Fruit fly (Drosophila melanogaster) whole organism, embryonic: ENCODE results near the gene Art3.
A peak's percentile ranks its signal among the peaks of the same experiment; 100 is the strongest.

ENCODE experiments used
- ATbp ChIP-seq: fragments of 200-800 bp; sonication (Bioruptor generic); optimal IDR thresholded peaks from 2 replicates; lab custom pipeline; 2017; ENCODE audit warnings: missing biosample characterization, mild to moderate bottlenecking, missing genetic modification characterization, missing genetic modification reagents
- CG10274 ChIP-seq: fragments of 200-800 bp; sonication (Bioruptor generic); optimal IDR thresholded peaks from 3 replicates; lab custom pipeline; 2017; ENCODE audit warnings: missing biosample characterization, mild to moderate bottlenecking, missing genetic modification characterization
- CG11085 ChIP-seq: fragments of 200-800 bp; sonication (Bioruptor generic); IDR thresholded peaks from 2 replicates; pipeline ENCODE4 v1.3.6; 2022; ENCODE audit warnings: missing biosample characterization, missing genetic modification characterization
- CG13624 ChIP-seq: fragments of 200-800 bp; sonication (Bioruptor generic); optimal IDR thresholded peaks from 2 replicates; lab custom pipeline; 2016; ENCODE audit warnings: missing biosample characterization, missing genetic modification characterization
- CG14710 ChIP-seq: fragments of 200-800 bp; sonication (Bioruptor generic); optimal IDR thresholded peaks from 3 replicates; lab custom pipeline; 2019; ENCODE audit warnings: missing biosample characterization, mild to moderate bottlenecking, missing genetic modification characterization, moderate library complexity
- CG15696 ChIP-seq: fragments of 200-800 bp; sonication (Bioruptor generic); optimal IDR thresholded peaks from 2 replicates; lab custom pipeline; 2019; ENCODE audit warnings: missing biosample characterization, mild to moderate bottlenecking, missing genetic modification characterization, moderate library complexity
- CG1603 ChIP-seq: fragments of 200-800 bp; sonication (Bioruptor generic); optimal IDR thresholded peaks from 2 replicates; lab custom pipeline; 2019; ENCODE audit warnings: missing biosample characterization, mild to moderate bottlenecking, missing genetic modification characterization, moderate library complexity
- CG17361 ChIP-seq: fragments of 200-800 bp; sonication (Bioruptor generic); IDR thresholded peaks from 3 replicates; pipeline ENCODE4 v1.3.6; 2022; ENCODE audit warnings: missing biosample characterization, missing genetic modification characterization
- CG17912 ChIP-seq: fragments of 200-800 bp; sonication (Bioruptor generic); optimal IDR thresholded peaks from 2 replicates; lab custom pipeline; 2018; ENCODE audit warnings: missing biosample characterization, mild to moderate bottlenecking, missing genetic modification characterization
- CG32767 ChIP-seq: fragments of 200-800 bp; sonication (Bioruptor generic); IDR thresholded peaks from 2 replicates; pipeline ENCODE4 v1.3.6; 2022; ENCODE audit warnings: missing biosample characterization, missing genetic modification characterization
- CG3838 ChIP-seq: fragments of 200-800 bp; sonication (Bioruptor generic); optimal IDR thresholded peaks from 3 replicates; lab custom pipeline; 2016; ENCODE audit warnings: missing biosample characterization, missing genetic modification characterization
- CG3995 ChIP-seq: fragments of 200-800 bp; sonication (Bioruptor generic); optimal IDR thresholded peaks from 3 replicates; lab custom pipeline; 2016; ENCODE audit warnings: missing biosample characterization, missing genetic modification characterization
- CG43689 ChIP-seq: fragments of 200-800 bp; sonication (Bioruptor generic); IDR thresholded peaks from 2 replicates; pipeline ENCODE4 v1.3.6; 2022; ENCODE audit warnings: missing biosample characterization, missing genetic modification characterization
- CG4617 ChIP-seq: fragments of 200-800 bp; sonication (Bioruptor generic); optimal IDR thresholded peaks from 3 replicates; lab custom pipeline; 2016; ENCODE audit warnings: missing biosample characterization, missing genetic modification characterization, borderline replicate concordance
- CG4707 ChIP-seq: fragments of 200-800 bp; sonication (Bioruptor generic); optimal IDR thresholded peaks from 2 replicates; lab custom pipeline; 2018; ENCODE audit warnings: missing biosample characterization, mild to moderate bottlenecking, missing genetic modification characterization, moderate library complexity
- CG6272 ChIP-seq: fragments of 200-800 bp; sonication (Bioruptor generic); IDR thresholded peaks from 2 replicates; pipeline ENCODE4 v1.3.6; 2022; ENCODE audit warnings: missing biosample characterization, missing genetic modification characterization
- CG6765 ChIP-seq: fragments of 200-800 bp; sonication (Bioruptor generic); optimal IDR thresholded peaks from 3 replicates; lab custom pipeline; 2017; ENCODE audit warnings: missing biosample characterization, mild to moderate bottlenecking, missing genetic modification characterization
- CG7963 ChIP-seq: fragments of 200-800 bp; sonication (Bioruptor generic); IDR thresholded peaks from 3 replicates; pipeline ENCODE4 v1.3.6; 2022; ENCODE audit warnings: missing biosample characterization, missing genetic modification characterization; ENCODE audit not compliant: partially characterized antibody
- CG9215 ChIP-seq: fragments of 200-800 bp; sonication (Bioruptor generic); IDR thresholded peaks from 2 replicates; pipeline ENCODE4 v1.3.6; 2022; ENCODE audit warnings: missing biosample characterization, missing genetic modification characterization
- D19B ChIP-seq: fragments of 200-800 bp; sonication (Bioruptor generic); optimal IDR thresholded peaks from 2 replicates; lab custom pipeline; 2017; ENCODE audit warnings: missing biosample characterization, mild to moderate bottlenecking, missing genetic modification characterization
- Drgx ChIP-seq: fragments of 200-800 bp; sonication (Bioruptor generic); IDR thresholded peaks from 2 replicates; pipeline ENCODE4 v1.3.6; 2022; ENCODE audit warnings: missing biosample characterization, missing genetic modification characterization
- Hand ChIP-seq: fragments of 200-800 bp; sonication (Bioruptor generic); optimal IDR thresholded peaks from 2 replicates; lab custom pipeline; 2017; ENCODE audit warnings: mild to moderate bottlenecking, missing biosample characterization, missing genetic modification reagents, missing genetic modification characterization
- NC2β ChIP-seq: fragments of 200-800 bp; sonication (Bioruptor generic); optimal IDR thresholded peaks from 2 replicates; lab custom pipeline; 2016; ENCODE audit warnings: missing biosample characterization, missing genetic modification characterization
- Nf-YB ChIP-seq: fragments of 200-800 bp; sonication (Bioruptor generic); optimal IDR thresholded peaks from 3 replicates; lab custom pipeline; 2019; ENCODE audit warnings: missing biosample characterization, mild to moderate bottlenecking, missing genetic modification characterization, moderate library complexity
- Sry-δ ChIP-seq: fragments of 200-800 bp; sonication (Bioruptor generic); optimal IDR thresholded peaks from 2 replicates; lab custom pipeline; 2016; ENCODE audit warnings: missing biosample characterization, missing genetic modification characterization
- ac ChIP-seq: fragments of 200-800 bp; sonication (Bioruptor generic); optimal IDR thresholded peaks from 3 replicates; lab custom pipeline; 2017; ENCODE audit warnings: missing biosample characterization, mild to moderate bottlenecking, missing genetic modification characterization
- ase ChIP-seq: fragments of 200-800 bp; sonication (Bioruptor generic); IDR thresholded peaks from 3 replicates; pipeline ENCODE4 v1.3.6; 2022; ENCODE audit warnings: missing biosample characterization, missing genetic modification characterization
- ash1 ChIP-seq: fragments of 200-800 bp; sonication (Bioruptor generic); optimal IDR thresholded peaks from 2 replicates; lab custom pipeline; 2018; ENCODE audit warnings: missing biosample characterization, mild to moderate bottlenecking, missing genetic modification characterization
- bsh ChIP-seq, 2 experiments: fragments of 200-800 bp; sonication (Bioruptor generic); optimal IDR thresholded peaks; 2 replicates each; lab custom pipeline; 2017 to 2018; ENCODE audit warnings: mild to moderate bottlenecking in 2 of 2, missing biosample characterization in 2 of 2, missing genetic modification characterization in 2 of 2, moderate library complexity in 1 of 2
- cato ChIP-seq: fragments of 200-800 bp; sonication (Bioruptor generic); optimal IDR thresholded peaks from 2 replicates; lab custom pipeline; 2016; ENCODE audit warnings: missing biosample characterization, missing genetic modification characterization, borderline replicate concordance
- caup ChIP-seq: fragments of 200-800 bp; sonication (Bioruptor generic); optimal IDR thresholded peaks from 3 replicates; lab custom pipeline; 2017; ENCODE audit warnings: missing biosample characterization, mild to moderate bottlenecking, missing genetic modification characterization, moderate library complexity; ENCODE audit not compliant: severe bottlenecking
- cg ChIP-seq: fragments of 200-800 bp; sonication (Bioruptor generic); optimal IDR thresholded peaks from 3 replicates; lab custom pipeline; 2019; ENCODE audit warnings: missing biosample characterization, mild to moderate bottlenecking, missing genetic modification characterization, moderate library complexity
- crol ChIP-seq: fragments of 200-800 bp; sonication (Bioruptor generic); IDR thresholded peaks from 2 replicates; pipeline ENCODE4 v1.3.6; 2022; ENCODE audit warnings: missing biosample characterization, missing genetic modification characterization
- danr ChIP-seq: fragments of 200-800 bp; sonication (Bioruptor generic); IDR thresholded peaks from 2 replicates; pipeline ENCODE4 v1.3.6; 2022; ENCODE audit warnings: missing biosample characterization, missing genetic modification characterization
- dmrt99B ChIP-seq: fragments of 200-800 bp; sonication (Bioruptor generic); optimal IDR thresholded peaks from 2 replicates; lab custom pipeline; 2018; ENCODE audit warnings: missing biosample characterization, mild to moderate bottlenecking, missing genetic modification characterization, moderate library complexity
- ems ChIP-seq: fragments of 200-800 bp; sonication (Bioruptor generic); optimal IDR thresholded peaks from 3 replicates; lab custom pipeline; 2016; ENCODE audit warnings: missing biosample characterization, missing genetic modification characterization
- h ChIP-seq: fragments of >200 bp; optimal IDR thresholded peaks from 2 replicates; lab custom pipeline; 2017
- ham ChIP-seq: fragments of 200-800 bp; sonication (Bioruptor generic); IDR thresholded peaks from 2 replicates; pipeline ENCODE4 v1.3.6; 2022; ENCODE audit warnings: missing biosample characterization, missing genetic modification characterization
- jing ChIP-seq: fragments of 200-800 bp; sonication (Bioruptor generic); optimal IDR thresholded peaks from 2 replicates; lab custom pipeline; 2018; ENCODE audit warnings: missing biosample characterization, mild to moderate bottlenecking, missing genetic modification characterization
- kni ChIP-seq: fragments of 200-800 bp; sonication (Bioruptor generic); optimal IDR thresholded peaks from 3 replicates; lab custom pipeline; 2017; ENCODE audit warnings: mild to moderate bottlenecking, missing biosample characterization, missing genetic modification reagents, missing genetic modification characterization
- knrl ChIP-seq: fragments of 200-800 bp; sonication (Bioruptor generic); IDR thresholded peaks from 3 replicates; pipeline ENCODE4 v1.3.6; 2022; ENCODE audit warnings: missing biosample characterization, missing genetic modification characterization; ENCODE audit not compliant: partially characterized antibody
- lbe ChIP-seq: fragments of 200-800 bp; sonication (Bioruptor generic); optimal IDR thresholded peaks from 2 replicates; lab custom pipeline; 2016; ENCODE audit warnings: missing biosample characterization, mild to moderate bottlenecking, missing genetic modification characterization
- maf-S ChIP-seq: fragments of 200-800 bp; sonication (Bioruptor generic); optimal IDR thresholded peaks from 2 replicates; lab custom pipeline; 2016; ENCODE audit warnings: missing biosample characterization, missing genetic modification characterization
- pan ChIP-seq, 4 experiments: fragments of >200 bp in 3 of 4; fragments of 200-800 bp in 1 of 4; sonication (Bioruptor generic) in 1 of 4; optimal IDR thresholded peaks in 3 of 4; IDR thresholded peaks in 1 of 4; 2 replicates each; pipeline versions ENCODE4 v1.3.6 to Lab custom; 2017 to 2022; ENCODE audit warnings: missing biosample characterization in 2 of 4, missing genetic modification characterization in 2 of 4, mixed read lengths in 1 of 4
- row ChIP-seq: fragments of 200-800 bp; sonication (Bioruptor generic); IDR thresholded peaks from 3 replicates; pipeline ENCODE4 v1.3.6; 2022; ENCODE audit warnings: missing biosample characterization, missing genetic modification characterization
- sens-2 ChIP-seq: fragments of 200-800 bp; sonication (Bioruptor generic); IDR thresholded peaks from 2 replicates; pipeline ENCODE4 v1.3.6; 2022; ENCODE audit warnings: missing biosample characterization, missing genetic modification characterization
- slbo ChIP-seq: fragments of 200-800 bp; sonication (Bioruptor generic); IDR thresholded peaks from 2 replicates; pipeline ENCODE4 v1.3.6; 2022; ENCODE audit warnings: missing biosample characterization, missing genetic modification characterization

Gene Art3

DNA sequence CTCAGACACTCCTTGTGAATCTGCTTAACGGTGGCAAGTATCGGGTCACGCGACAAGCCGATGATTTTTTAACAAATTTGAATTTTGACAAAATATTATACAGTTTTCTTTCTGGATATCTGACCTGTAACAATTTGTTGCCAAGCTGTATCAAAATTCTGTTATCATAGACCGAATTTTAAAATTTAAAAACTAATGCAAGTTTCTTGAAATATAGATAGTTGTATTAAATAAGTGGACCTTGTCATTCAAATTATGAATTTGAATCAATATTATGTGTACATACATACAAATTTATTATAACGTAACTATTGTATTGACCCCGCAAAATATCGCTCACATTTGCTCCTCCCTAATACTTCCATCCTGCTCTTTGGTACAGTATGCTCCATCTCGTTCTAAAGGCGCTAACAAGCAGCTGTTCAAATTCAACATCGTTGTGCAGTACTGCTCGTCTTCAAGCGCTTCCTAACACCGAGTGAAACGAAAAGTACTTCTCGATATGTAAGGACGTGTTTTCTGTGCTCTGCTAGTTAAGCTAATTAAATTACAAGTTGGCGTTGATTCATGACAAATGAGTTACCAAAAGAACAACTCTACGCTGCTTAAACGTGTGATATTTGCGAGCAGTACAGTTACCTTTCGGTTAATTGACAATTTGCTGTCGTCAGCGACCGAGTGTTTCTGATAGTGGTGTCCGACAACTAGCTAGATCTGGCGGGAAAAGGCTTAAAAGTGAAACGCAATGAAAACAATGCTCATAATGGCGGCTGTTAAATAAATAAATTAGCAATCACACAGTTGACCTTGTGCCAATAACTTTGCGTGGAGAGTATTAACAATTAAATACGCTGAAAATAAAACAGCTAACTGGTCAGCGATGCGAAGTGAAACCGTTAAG, 32.8 kb downstream of the Art3 start, which contains the start of the genes Kpc1 and CG42542 (continued):
- TF ChIP-seq bsh (GFP tag; optimal IDR thresholded peaks at IDR 0.05; lab: Kevin White, UChicago) (peak in 1 of 2 experiments; percentile 60), CG11085 (GFP tag; lab: Robert Waterston, UW) (no peak; the same call in 1 of the 2 replicates), sens-2 (GFP tag; lab: Robert Waterston, UW) (no peak; the same call in 1 of the 2 replicates), NC2β (peak; percentile 41), crol (no peak), dmrt99B (tag; lab: Kevin White, UChicago) (no peak), kni (GFP tag; lab: Kevin White, UChicago) (peak; percentile 39), ac (GFP tag; lab: Kevin White, UChicago) (no peak), slbo (GFP tag; lab: Robert Waterston, UW) (peak; percentile 81), cg (GFP tag; lab: Kevin White, UChicago) (no peak), CG15696 (tag; lab: Kevin White, UChicago) (peak; percentile 73), D19B (no peak), jing (GFP tag; lab: Kevin White, UChicago) (peak; percentile 7), cato (GFP tag; lab: Kevin White, UChicago) (peak; percentile 74), CG6272 (GFP tag; lab: Robert Waterston, UW) (no peak), Hand (GFP tag; lab: Kevin White, UChicago) (peak; percentile 33), ATbp (peak; percentile 44), danr (GFP tag; lab: Robert Waterston, UW) (peak; percentile 39; the same call in 1 of the 2 replicates), CG32767 (peak; percentile 62; the same call in 1 of the 2 replicates), CG3838 (GFP tag; lab: Kevin White, UChicago) (peak; percentile 4), maf-S (peak; percentile 63), CG4617 (GFP tag; lab: Kevin White, UChicago) (peak; percentile 83), Drgx (GFP tag; lab: Robert Waterston, UW) (no peak), CG3995 (GFP tag; lab: Kevin White, UChicago) (peak; percentile 64), ems (GFP tag; lab: Kevin White, UChicago) (peak; percentile 80), CG4707 (GFP tag; lab: Kevin White, UChicago) (peak; percentile 50), CG43689 (GFP tag; lab: Robert Waterston, UW) (no peak), CG14710 (peak; percentile 80), CG1603 (peak; percentile 70), lbe (GFP tag; lab: Kevin White, UChicago) (no peak), h (lab: Kevin White, UChicago) (no peak), CG10274 (no peak), ash1 (GFP tag; lab: Kevin White, UChicago) (peak; percentile 54), Sry-δ (GFP tag; lab: Kevin White, UChicago) (peak; percentile 98), ase (GFP tag; lab: Robert Waterston, UW) (peak; percentile 66), row (GFP tag; lab: Robert Waterston, UW) (peak; percentile 92), knrl (GFP tag; lab: Robert Waterston, UW) (peak; percentile 93), CG9215 (GFP tag; lab: Robert Waterston, UW) (peak; percentile 65), caup (peak; percentile 57), CG13624 (GFP tag; lab: Kevin White, UChicago) (peak; percentile 78), Nf-YB (GFP tag; lab: Kevin White, UChicago) (peak; percentile 34), pan (optimal IDR thresholded peaks at IDR 0.05; lab: Kevin White, UChicago) (no peak), pan (GFP tag; optimal IDR thresholded peaks at IDR 0.05 in 1 of 2, IDR thresholded peaks at IDR 0.05 in 1 of 2) (peak in 1 of 2 experiments; percentile 65), CG7963 (GFP tag; lab: Robert Waterston, UW) (peak; percentile 28; the same call in 2 of the 3 replicates), ham (no peak), CG17361 (GFP tag; lab: Robert Waterston, UW) (no peak; the same call in 1 of the 3 replicates), CG6765 (GFP tag; lab: Kevin White, UChicago) (peak; percentile 13), CG17912 (GFP tag; lab: Kevin White, UChicago) (peak; percentile 52)
